Fruit fly (Drosophila melanogaster) whole organism: Measurements from ENCODE around the gene Acyp.

Experiments used
- CG8478 ChIP-seq: fragments of >200 bp; optimal IDR thresholded peaks from 2 replicates; lab custom pipeline; 2018; ENCODE audit warnings: inconsistent platforms
- Dll ChIP-seq: fragments of >200 bp; optimal IDR thresholded peaks from 2 replicates; lab custom pipeline; 2017
- pan ChIP-seq: fragments of >200 bp; optimal IDR thresholded peaks from 2 replicates; lab custom pipeline; 2017
- usp ChIP-seq: fragments of >200 bp; optimal IDR thresholded peaks from 2 replicates; lab custom pipeline; 2017; ENCODE audit warnings: missing biosample characterization, missing genetic modification characterization, mixed read lengths

dm6 chr2L:13892826-13893225, 19.1 kb upstream of the Acyp start:
- TF ChIP-seq CG8478 (lab: Kevin White, UChicago) = no peak
- no peak for TF ChIP-seq usp
- TF ChIP-seq Dll (lab: Kevin White, UChicago) = no peak
- TF ChIP-seq pan (lab: Kevin White, UChicago) = no peak
